Worm (Caenorhabditis elegans) whole organism, L1 larva: ENCODE results near the gene emb-1.

Experiments
- C04F5.9 ChIP-seq: sonication (generic microtip); optimal IDR thresholded peaks from 2 replicates; lab custom pipeline; 2016; ENCODE audit warnings: missing genetic modification characterization, missing compliant biosample characterization
- C34B4.2 ChIP-seq: sonication (generic microtip); optimal IDR thresholded peaks from 2 replicates; lab custom pipeline; 2017; ENCODE audit warnings: mild to moderate bottlenecking, missing genetic modification characterization, missing compliant biosample characterization
- aha-1 ChIP-seq: fragments of 150-350 bp; optimal IDR thresholded peaks from 2 replicates; lab custom pipeline; 2014; ENCODE audit warnings: missing biosample characterization, missing genetic modification characterization
- alr-1 ChIP-seq: fragments of 200-800 bp; sonication (Bioruptor generic); optimal IDR thresholded peaks from 2 replicates; lab custom pipeline; 2018; ENCODE audit warnings: borderline replicate concordance, mild to moderate bottlenecking, missing genetic modification characterization, missing compliant biosample characterization
- aly-2 ChIP-seq: fragments of 150-350 bp; optimal IDR thresholded peaks from 2 replicates; lab custom pipeline; 2014; ENCODE audit warnings: missing biosample characterization, missing genetic modification characterization
- ceh-82 ChIP-seq, 3 experiments: fragments of 150-350 bp in 1 of 3; sonication (generic microtip) in 2 of 3; optimal IDR thresholded peaks; 2 replicates each; lab custom pipeline; 2014 to 2017; ENCODE audit warnings: missing biosample characterization in 3 of 3, missing genetic modification characterization in 3 of 3
- ceh-90 ChIP-seq: sonication (generic microtip); optimal IDR thresholded peaks from 2 replicates; lab custom pipeline; 2016; ENCODE audit warnings: missing genetic modification characterization, missing compliant biosample characterization
- ces-1 ChIP-seq: fragments of 150-350 bp; optimal IDR thresholded peaks from 2 replicates; lab custom pipeline; 2014; ENCODE audit warnings: missing biosample characterization, missing genetic modification reagents, missing genetic modification characterization
- dsc-1 ChIP-seq: sonication (generic microtip); optimal IDR thresholded peaks from 2 replicates; lab custom pipeline; 2016; ENCODE audit warnings: mild to moderate bottlenecking, missing genetic modification characterization, missing compliant biosample characterization
- egl-13 ChIP-seq: sonication (generic microtip); optimal IDR thresholded peaks from 2 replicates; lab custom pipeline; 2016; ENCODE audit warnings: missing genotype, missing genetic modification reagents, missing genetic modification characterization, missing compliant biosample characterization
- elt-2 ChIP-seq: sonication (generic microtip); optimal IDR thresholded peaks from 2 replicates; lab custom pipeline; 2016; ENCODE audit warnings: missing genetic modification characterization, mild to moderate bottlenecking, inconsistent platforms, missing compliant biosample characterization, missing genetic modification reagents
- elt-3 ChIP-seq, 6 experiments: fragments of 150-350 bp in 1 of 6; sonication (generic microtip); optimal IDR thresholded peaks; 2 replicates each; lab custom pipeline; 2017 to 2018; ENCODE audit warnings: missing biosample characterization in 6 of 6, missing genetic modification characterization in 6 of 6, inconsistent platforms in 1 of 6
- ets-5 ChIP-seq: fragments of 200-800 bp; sonication (Bioruptor generic); IDR thresholded peaks from 2 replicates; pipeline ENCODE4 v1.3.6; 2022; ENCODE audit warnings: missing genetic modification characterization, missing compliant biosample characterization
- hlh-17 ChIP-seq: fragments of 200-800 bp; sonication (Bioruptor generic); optimal IDR thresholded peaks from 2 replicates; lab custom pipeline; 2018; ENCODE audit warnings: missing genetic modification characterization, mild to moderate bottlenecking, missing compliant biosample characterization, moderate library complexity, borderline replicate concordance
- hlh-4 ChIP-seq: sonication (generic microtip); optimal IDR thresholded peaks from 2 replicates; lab custom pipeline; 2016; ENCODE audit warnings: mild to moderate bottlenecking, missing genetic modification characterization, missing compliant biosample characterization
- hpl-2 ChIP-seq: fragments of 150-350 bp; optimal IDR thresholded peaks from 2 replicates; lab custom pipeline; 2014; ENCODE audit warnings: missing biosample characterization, missing genetic modification reagents, missing genetic modification characterization
- isw-1 ChIP-seq: fragments of 200-800 bp; sonication (Bioruptor generic); IDR thresholded peaks from 2 replicates; pipeline ENCODE4 v1.3.6; 2022; ENCODE audit warnings: missing genetic modification characterization, missing compliant biosample characterization
- lin-13 ChIP-seq: fragments of 150-350 bp; optimal IDR thresholded peaks from 2 replicates; lab custom pipeline; 2014; ENCODE audit warnings: missing biosample characterization, missing genetic modification reagents, missing genetic modification characterization
- lin-14 ChIP-seq: fragments of 200-800 bp; sonication (Bioruptor generic); optimal IDR thresholded peaks from 2 replicates; lab custom pipeline; 2018; ENCODE audit warnings: mild to moderate bottlenecking, missing genetic modification characterization, moderate library complexity, missing compliant biosample characterization
- lin-15B ChIP-seq: fragments of 150-350 bp; sonication (generic microtip); optimal IDR thresholded peaks from 3 replicates; lab custom pipeline; 2014; ENCODE audit warnings: missing biosample characterization, missing genetic modification characterization
- lin-39 ChIP-seq: fragments of 150-350 bp; optimal IDR thresholded peaks from 2 replicates; lab custom pipeline; 2014; ENCODE audit warnings: missing biosample characterization, missing genetic modification reagents, missing genetic modification characterization
- lsy-2 ChIP-seq, 2 experiments: fragments of 150-350 bp; optimal IDR thresholded peaks; 2 replicates each; lab custom pipeline; 2014; ENCODE audit warnings: missing biosample characterization in 2 of 2, missing genetic modification characterization in 2 of 2
- mdl-1 ChIP-seq, 2 experiments: fragments of 150-350 bp; optimal IDR thresholded peaks; 2 replicates each; lab custom pipeline; 2014 to 2017; ENCODE audit warnings: missing biosample characterization in 2 of 2, missing genetic modification characterization in 2 of 2, inconsistent platforms in 1 of 2
- nhr-11 ChIP-seq: fragments of 150-350 bp; optimal IDR thresholded peaks from 2 replicates; lab custom pipeline; 2014; ENCODE audit warnings: missing biosample characterization, missing genetic modification characterization
- nhr-19 ChIP-seq: fragments of 200-800 bp; sonication (Bioruptor generic); conservative IDR thresholded peaks from 2 replicates; pipeline ENCODE4 v1.3.6; 2022; ENCODE audit warnings: missing genetic modification characterization, missing compliant biosample characterization
- nhr-47 ChIP-seq: sonication (generic microtip); optimal IDR thresholded peaks from 2 replicates; lab custom pipeline; 2016; ENCODE audit warnings: mild to moderate bottlenecking, missing genetic modification characterization, moderate library complexity, missing compliant biosample characterization
- nhr-71 ChIP-seq: sonication (generic microtip); optimal IDR thresholded peaks from 2 replicates; lab custom pipeline; 2016; ENCODE audit warnings: mild to moderate bottlenecking, missing genetic modification characterization, moderate library complexity, missing compliant biosample characterization
- nhr-76 ChIP-seq: sonication (generic microtip); optimal IDR thresholded peaks from 2 replicates; lab custom pipeline; 2017; ENCODE audit warnings: missing biosample characterization, missing genetic modification characterization
- nhr-77 ChIP-seq: fragments of 150-350 bp; optimal IDR thresholded peaks from 2 replicates; lab custom pipeline; 2014; ENCODE audit warnings: missing biosample characterization, missing genetic modification characterization
- nhr-84 ChIP-seq: sonication (generic microtip); optimal IDR thresholded peaks from 2 replicates; lab custom pipeline; 2017; ENCODE audit warnings: missing biosample characterization, missing genetic modification characterization
- nhr-85 ChIP-seq: sonication (generic microtip); peaks from one replicate; lab custom pipeline; 2016; ENCODE audit warnings: missing genetic modification characterization, inconsistent platforms, missing compliant biosample characterization
- nhr-90 ChIP-seq: sonication (generic microtip); optimal IDR thresholded peaks from 2 replicates; lab custom pipeline; 2016; ENCODE audit warnings: mild to moderate bottlenecking, missing genetic modification characterization, missing compliant biosample characterization; ENCODE audit not compliant: poor library complexity
- pag-3 ChIP-seq: sonication (generic microtip); optimal IDR thresholded peaks from 2 replicates; lab custom pipeline; 2017; ENCODE audit warnings: missing genetic modification characterization, mild to moderate bottlenecking, missing compliant biosample characterization, antibody characterized with exemption, borderline replicate concordance; ENCODE audit not compliant: insufficient read depth
- snpc-4 ChIP-seq: fragments of 150-350 bp; optimal IDR thresholded peaks from 2 replicates; lab custom pipeline; 2014; ENCODE audit warnings: missing biosample characterization, missing genetic modification characterization
- snu-23 ChIP-seq: sonication (generic microtip); optimal IDR thresholded peaks from 2 replicates; lab custom pipeline; 2016; ENCODE audit warnings: missing genetic modification characterization, missing compliant biosample characterization
- sup-37 ChIP-seq: fragments of 200-800 bp; sonication (Bioruptor generic); optimal IDR thresholded peaks from 2 replicates; lab custom pipeline; 2018; ENCODE audit warnings: mild to moderate bottlenecking, missing genetic modification characterization, missing compliant biosample characterization
- swsn-7 ChIP-seq: sonication (generic microtip); optimal IDR thresholded peaks from 2 replicates; lab custom pipeline; 2016; ENCODE audit warnings: missing genetic modification characterization, missing compliant biosample characterization
- tbx-2 ChIP-seq: sonication (generic microtip); optimal IDR thresholded peaks from 2 replicates; lab custom pipeline; 2016; ENCODE audit warnings: missing genetic modification characterization, missing compliant biosample characterization
- tlp-1 ChIP-seq: fragments of 150-350 bp; optimal IDR thresholded peaks from 2 replicates; lab custom pipeline; 2014; ENCODE audit warnings: missing biosample characterization, missing genetic modification characterization
- unc-30 ChIP-seq: sonication (generic microtip); optimal IDR thresholded peaks from 2 replicates; lab custom pipeline; 2017; ENCODE audit warnings: missing biosample characterization, missing genetic modification characterization
- unc-62 ChIP-seq: fragments of 150-350 bp; optimal IDR thresholded peaks from 2 replicates; lab custom pipeline; 2014; ENCODE audit warnings: missing biosample characterization, missing genetic modification reagents, missing genetic modification characterization
- vab-15 ChIP-seq: sonication (generic microtip); optimal IDR thresholded peaks from 2 replicates; lab custom pipeline; 2017; ENCODE audit warnings: missing genotype, mild to moderate bottlenecking, missing genetic modification characterization, missing compliant biosample characterization
- xbp-1 ChIP-seq: sonication (generic microtip); optimal IDR thresholded peaks from 2 replicates; lab custom pipeline; 2016; ENCODE audit warnings: missing genetic modification characterization, missing compliant biosample characterization
- ztf-11 ChIP-seq, 2 experiments: sonication (generic microtip); optimal IDR thresholded peaks; 2 replicates each; lab custom pipeline; 2016 to 2017; ENCODE audit warnings: missing genetic modification characterization in 2 of 2, missing biosample characterization in 1 of 2, missing compliant biosample characterization in 1 of 2
- ztf-4 ChIP-seq: fragments of 150-350 bp; optimal IDR thresholded peaks from 2 replicates; lab custom pipeline; 2014; ENCODE audit warnings: missing biosample characterization, missing genetic modification characterization

emb-1 gene

DNA sequence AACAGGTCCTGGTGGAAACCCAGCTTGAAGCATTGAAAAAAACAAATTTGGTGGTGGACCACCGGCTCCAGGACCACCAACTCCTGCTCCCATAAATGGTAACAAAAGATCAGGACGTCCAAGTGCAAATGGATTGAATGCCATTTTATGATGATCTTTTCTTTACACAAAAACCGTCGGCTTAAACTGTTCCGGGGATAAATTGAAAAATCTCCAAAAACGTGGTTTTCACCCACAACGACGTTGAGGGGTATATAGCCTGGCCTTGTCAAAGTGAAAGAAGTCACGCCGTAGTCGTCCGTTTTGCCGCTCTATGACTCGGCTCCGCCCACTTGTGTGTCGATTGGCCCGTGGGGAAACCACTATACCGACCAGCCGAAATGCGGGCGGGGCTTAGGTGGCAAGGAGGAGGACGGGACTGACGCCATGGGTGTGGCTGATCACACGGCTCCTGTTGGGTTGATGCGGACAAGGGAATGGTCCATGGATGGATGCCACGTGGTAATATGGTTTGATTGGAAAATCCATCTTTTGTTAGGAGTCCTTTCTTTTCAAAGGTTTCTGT lies 37.1 kb upstream of the emb-1 start, which contains the start of gene tbx-2 (continued):
- TF ChIP-seq tlp-1 = no peak
- no peak for TF ChIP-seq lin-15B
- TF ChIP-seq ceh-82 (tag; optimal IDR thresholded peaks at IDR 0.05; lab: Kevin White, UChicago) = no peak
- TF ChIP-seq snu-23 (GFP tag; lab: Kevin White, UChicago) = peak; percentile 19
- no peak for TF ChIP-seq ztf-11 (tag; optimal IDR thresholded peaks at IDR 0.05; lab: Kevin White, UChicago)
- no peak for TF ChIP-seq nhr-84 (tag; lab: Kevin White, UChicago)
- TF ChIP-seq isw-1 (GFP tag; lab: Robert Waterston, UW) = no peak
- TF ChIP-seq alr-1 (tag; lab: Kevin White, UChicago) = no peak
- no peak for TF ChIP-seq hlh-17 (GFP tag; lab: Kevin White, UChicago)
- TF ChIP-seq snpc-4 (tag; lab: Kevin White, UChicago) = no peak
- TF ChIP-seq lin-13 (GFP tag; lab: Kevin White, UChicago) = no peak
- no peak for TF ChIP-seq sup-37 (GFP tag; lab: Kevin White, UChicago)
- no peak for TF ChIP-seq ztf-4 (tag; lab: Kevin White, UChicago)
- TF ChIP-seq vab-15 (tag; lab: Kevin White, UChicago) = no peak
- no peak for TF ChIP-seq unc-62 (GFP tag; lab: Kevin White, UChicago)
- no peak for TF ChIP-seq pag-3
- TF ChIP-seq nhr-76 (tag; lab: Kevin White, UChicago) = no peak
- peak in 1 of 2 experiments; percentile 48 for TF ChIP-seq lsy-2 (tag; optimal IDR thresholded peaks at IDR 0.05; lab: Kevin White, UChicago)
- TF ChIP-seq unc-30 (tag; lab: Kevin White, UChicago) = no peak
- TF ChIP-seq nhr-85 = peak; percentile 63
- no peak for TF ChIP-seq C34B4.2 (tag; lab: Kevin White, UChicago)
- no peak for TF ChIP-seq aha-1 (tag; lab: Kevin White, UChicago)
- peak in 1 of 2 experiments; percentile 9 for TF ChIP-seq mdl-1 (tag; optimal IDR thresholded peaks at IDR 0.05; lab: Kevin White, UChicago)
- TF ChIP-seq hpl-2 (GFP tag; lab: Kevin White, UChicago) = no peak
- no peak for TF ChIP-seq elt-2 (tag; lab: Kevin White, UChicago)
- no peak for TF ChIP-seq dsc-1
- peak; percentile 23 for TF ChIP-seq lin-14 (GFP tag; lab: Kevin White, UChicago)
- TF ChIP-seq C04F5.9 (tag; lab: Kevin White, UChicago) = no peak
- no peak for TF ChIP-seq hlh-4 (tag; lab: Kevin White, UChicago)
- no peak for TF ChIP-seq elt-3 (tag; optimal IDR thresholded peaks at IDR 0.05; lab: Kevin White, UChicago)
- no peak for TF ChIP-seq ces-1 (GFP tag; lab: Kevin White, UChicago)
- no peak for TF ChIP-seq lin-39
- no peak for TF ChIP-seq aly-2 (tag; lab: Kevin White, UChicago)
- peak; percentile 13 for TF ChIP-seq nhr-47
- no peak for TF ChIP-seq ets-5 (GFP tag; lab: Robert Waterston, UW)
- peak; percentile 37 for TF ChIP-seq nhr-71 (tag; lab: Kevin White, UChicago)
- peak; percentile 99 for TF ChIP-seq tbx-2 (tag; lab: Kevin White, UChicago)
- TF ChIP-seq nhr-11 (tag; lab: Kevin White, UChicago) = no peak
- no peak for TF ChIP-seq egl-13
- TF ChIP-seq nhr-19 (GFP tag; lab: Robert Waterston, UW) = no peak
- TF ChIP-seq nhr-90 = no peak
- no peak for TF ChIP-seq ceh-90 (tag; lab: Kevin White, UChicago)
- no peak for TF ChIP-seq nhr-77 (tag; lab: Kevin White, UChicago)
- no peak for TF ChIP-seq swsn-7 (tag; lab: Kevin White, UChicago)
- TF ChIP-seq xbp-1 (tag; lab: Kevin White, UChicago) = no peak
